Worm (Caenorhabditis elegans): Measurements from ENCODE around the gene srbc-22.

srbc-22 gene

ce11 chrV:2185486-2185885 lies 28.6 kb downstream of the srbc-22 start:
- no peak for TF ChIP-seq unc-62 (GFP tag; optimal IDR thresholded peaks at IDR 0.05)

ce11 chrV:2187864-2188345 lies 31.0 kb downstream of the srbc-22 start, which contains the start of gene Y5H2B.3:
Gene Y5H2B.3 (plus strand): TSS chrV:2188295.
- TF ChIP-seq unc-62 (GFP tag; optimal IDR thresholded peaks at IDR 0.05), result no peak

ce11 chrV:2190383-2190782 lies 33.5 kb downstream of the srbc-22 start:
- TF ChIP-seq unc-62 (GFP tag; optimal IDR thresholded peaks at IDR 0.05), result no peak

- TF ChIP-seq unc-62 (GFP tag; optimal IDR thresholded peaks at IDR 0.05), result no peak
Measured at ce11 chrV:2191122-2191521, 34.2 kb downstream of the srbc-22 start, which contains the start of gene srbc-42. Gene srbc-42 (minus strand): TSS chrV:2191222.

- TF ChIP-seq unc-62 (GFP tag; optimal IDR thresholded peaks at IDR 0.05), result no peak
Measured at ce11 chrV:2192117-2192516, 35.2 kb downstream of the srbc-22 start, which contains the start of gene nhr-13. Gene nhr-13 (plus strand): TSS chrV:2192485.

- TF ChIP-seq unc-62 (GFP tag; optimal IDR thresholded peaks at IDR 0.05), result no peak
Measured at ce11 chrV:2199594-2199993, 42.7 kb downstream of the srbc-22 start.

- TF ChIP-seq unc-62 (GFP tag; optimal IDR thresholded peaks at IDR 0.05), result no peak
Measured at ce11 chrV:2200402-2200801, 43.5 kb downstream of the srbc-22 start.

ce11 chrV:2201240-2201639 lies 44.3 kb downstream of the srbc-22 start, which contains the start of gene cyp-32B1:
Gene cyp-32B1 (minus strand): TSS chrV:2201415.
- TF ChIP-seq unc-62 (GFP tag; optimal IDR thresholded peaks at IDR 0.05), result no peak

- no peak for TF ChIP-seq unc-62 (GFP tag; optimal IDR thresholded peaks at IDR 0.05)
Measured at ce11 chrV:2204080-2204479, 47.1 kb downstream of the srbc-22 start, which contains the start of gene cyp-33C12. Gene cyp-33C12 (minus strand): TSS chrV:2204400.

ce11 chrV:2206181-2206580 lies 49.3 kb downstream of the srbc-22 start, which contains the start of gene srt-40:
Gene srt-40 (minus strand): TSS chrV:2206281.
- TF ChIP-seq unc-62 (GFP tag; optimal IDR thresholded peaks at IDR 0.05), result no peak

ce11 chrV:2206801-2207200 lies 49.9 kb downstream of the srbc-22 start, which contains the start of gene svh-11:
Gene svh-11 (plus strand): TSS chrV:2207101.
- TF ChIP-seq unc-62 (GFP tag; optimal IDR thresholded peaks at IDR 0.05), result no peak

ce11 chrV:2207527-2207926 lies 50.6 kb downstream of the srbc-22 start:
- TF ChIP-seq unc-62 (GFP tag; optimal IDR thresholded peaks at IDR 0.05), result no peak
